Worm (Caenorhabditis elegans) whole organism, mixed stage, embryonic: ENCODE results near the gene fbxb-88.
A peak's percentile ranks its signal among the peaks of the same experiment; 100 is the strongest.

ENCODE experiments used
- M03D4.4 ChIP-seq: sonication (generic microtip); optimal IDR thresholded peaks from 2 replicates; lab custom pipeline; 2017; ENCODE audit warnings: mild to moderate bottlenecking, missing genetic modification characterization, missing compliant biosample characterization
- bed-3 ChIP-seq: fragments of 200-800 bp; sonication (Bioruptor generic); optimal IDR thresholded peaks from 3 replicates; lab custom pipeline; 2018; ENCODE audit warnings: mild to moderate bottlenecking, missing genetic modification characterization, moderate library complexity, missing compliant biosample characterization
- blmp-1 ChIP-seq: fragments of 150-350 bp; optimal IDR thresholded peaks from 2 replicates; lab custom pipeline; 2014; ENCODE audit warnings: missing biosample characterization, missing genetic modification characterization
- ceh-39 ChIP-seq: fragments of 150-350 bp; optimal IDR thresholded peaks from 2 replicates; lab custom pipeline; 2014; ENCODE audit warnings: missing biosample characterization, missing genetic modification characterization
- ceh-43 ChIP-seq: fragments of 200-800 bp; sonication (Bioruptor generic); optimal IDR thresholded peaks from 2 replicates; lab custom pipeline; 2018; ENCODE audit warnings: mild to moderate bottlenecking, missing genetic modification characterization, moderate library complexity, missing compliant biosample characterization
- ces-1 ChIP-seq: fragments of 150-350 bp; optimal IDR thresholded peaks from 2 replicates; lab custom pipeline; 2014; ENCODE audit warnings: missing biosample characterization, missing genetic modification reagents, missing genetic modification characterization
- cnd-1 ChIP-seq: fragments of 200-800 bp; sonication (Bioruptor generic); optimal IDR thresholded peaks from 2 replicates; lab custom pipeline; 2018; ENCODE audit warnings: mild to moderate bottlenecking, missing genetic modification characterization, missing compliant biosample characterization
- drap-1 ChIP-seq: fragments of 200-800 bp; sonication (Bioruptor generic); optimal IDR thresholded peaks from 3 replicates; lab custom pipeline; 2018; ENCODE audit warnings: mild to moderate bottlenecking, missing genetic modification characterization, missing compliant biosample characterization
- elt-1 ChIP-seq: sonication (generic microtip); optimal IDR thresholded peaks from 2 replicates; lab custom pipeline; 2017; ENCODE audit warnings: missing genetic modification characterization, mild to moderate bottlenecking, missing compliant biosample characterization, antibody characterized with exemption, moderate library complexity, borderline replicate concordance; ENCODE audit not compliant: insufficient read depth
- elt-3 ChIP-seq: fragments of 150-350 bp; optimal IDR thresholded peaks from 2 replicates; lab custom pipeline; 2014; ENCODE audit warnings: missing biosample characterization, missing genetic modification characterization
- flh-1 ChIP-seq: fragments of 200-800 bp; sonication (Bioruptor generic); optimal IDR thresholded peaks from 2 replicates; lab custom pipeline; 2018; ENCODE audit warnings: mild to moderate bottlenecking, missing genetic modification characterization, moderate library complexity, missing compliant biosample characterization
- ham-2 ChIP-seq: fragments of 200-800 bp; sonication (Bioruptor generic); optimal IDR thresholded peaks from 2 replicates; lab custom pipeline; 2018; ENCODE audit warnings: mild to moderate bottlenecking, missing genetic modification characterization, missing compliant biosample characterization
- hlh-1 ChIP-seq: fragments of 150-350 bp; optimal IDR thresholded peaks from 2 replicates; lab custom pipeline; 2014; ENCODE audit warnings: missing biosample characterization, missing genetic modification reagents, missing genetic modification characterization
- lin-13 ChIP-seq: fragments of 150-350 bp; optimal IDR thresholded peaks from 2 replicates; lab custom pipeline; 2014; ENCODE audit warnings: missing biosample characterization, missing genetic modification characterization
- lin-32 ChIP-seq: fragments of 200-800 bp; sonication (Bioruptor generic); optimal IDR thresholded peaks from 2 replicates; lab custom pipeline; 2018; ENCODE audit warnings: mild to moderate bottlenecking, missing genetic modification characterization, missing compliant biosample characterization
- mab-5 ChIP-seq: fragments of 150-350 bp; optimal IDR thresholded peaks from 2 replicates; lab custom pipeline; 2014; ENCODE audit warnings: missing biosample characterization, missing genetic modification characterization
- mep-1 ChIP-seq: fragments of 150-350 bp; optimal IDR thresholded peaks from 2 replicates; lab custom pipeline; 2017; ENCODE audit warnings: missing biosample characterization, missing genetic modification reagents, missing genetic modification characterization, inconsistent platforms
- mls-2 ChIP-seq: sonication (generic microtip); optimal IDR thresholded peaks from 2 replicates; lab custom pipeline; 2016; ENCODE audit warnings: mild to moderate bottlenecking, missing genetic modification characterization, moderate library complexity, missing compliant biosample characterization
- nhr-12 ChIP-seq: fragments of 150-350 bp; optimal IDR thresholded peaks from 2 replicates; lab custom pipeline; 2014; ENCODE audit warnings: missing biosample characterization, missing genetic modification characterization
- nhr-2 ChIP-seq: fragments of 150-350 bp; optimal IDR thresholded peaks from 2 replicates; lab custom pipeline; 2014; ENCODE audit warnings: missing biosample characterization, missing genetic modification characterization
- nhr-237 ChIP-seq: fragments of 150-350 bp; optimal IDR thresholded peaks from 2 replicates; lab custom pipeline; 2014; ENCODE audit warnings: missing biosample characterization, missing genetic modification characterization
- nhr-28 ChIP-seq: fragments of 150-350 bp; optimal IDR thresholded peaks from 2 replicates; lab custom pipeline; 2014; ENCODE audit warnings: missing biosample characterization, missing genetic modification characterization
- nhr-76 ChIP-seq: sonication (generic microtip); optimal IDR thresholded peaks from 2 replicates; lab custom pipeline; 2017; ENCODE audit warnings: missing biosample characterization, missing genetic modification characterization
- sem-2 ChIP-seq: fragments of 200-800 bp; sonication (Bioruptor generic); optimal IDR thresholded peaks from 2 replicates; lab custom pipeline; 2018; ENCODE audit warnings: mild to moderate bottlenecking, missing genetic modification characterization, missing compliant biosample characterization
- snpc-4 ChIP-seq: fragments of 150-350 bp; optimal IDR thresholded peaks from 2 replicates; lab custom pipeline; 2014; ENCODE audit warnings: missing biosample characterization, missing genetic modification characterization
- sptf-1 ChIP-seq: sonication (generic microtip); optimal IDR thresholded peaks from 2 replicates; lab custom pipeline; 2017; ENCODE audit warnings: mild to moderate bottlenecking, missing genetic modification characterization, moderate library complexity, missing compliant biosample characterization
- unc-120 ChIP-seq: sonication (generic microtip); optimal IDR thresholded peaks from 2 replicates; lab custom pipeline; 2017; ENCODE audit warnings: missing genetic modification characterization, missing compliant biosample characterization; ENCODE audit not compliant: poor library complexity, severe bottlenecking
- unc-39 ChIP-seq: fragments of 150-350 bp; optimal IDR thresholded peaks from 2 replicates; lab custom pipeline; 2014; ENCODE audit warnings: missing biosample characterization, missing genetic modification characterization
- unc-62 ChIP-seq: fragments of 150-350 bp; optimal IDR thresholded peaks from 2 replicates; lab custom pipeline; 2014; ENCODE audit warnings: missing biosample characterization, missing genetic modification reagents, missing genetic modification characterization
- zip-8 ChIP-seq: fragments of 150-350 bp; optimal IDR thresholded peaks from 2 replicates; lab custom pipeline; 2014; ENCODE audit warnings: missing biosample characterization, missing genetic modification characterization
- ztf-11 ChIP-seq: fragments of 150-350 bp; optimal IDR thresholded peaks from 2 replicates; lab custom pipeline; 2014; ENCODE audit warnings: missing biosample characterization, missing genetic modification characterization

fbxb-88 gene

DNA sequence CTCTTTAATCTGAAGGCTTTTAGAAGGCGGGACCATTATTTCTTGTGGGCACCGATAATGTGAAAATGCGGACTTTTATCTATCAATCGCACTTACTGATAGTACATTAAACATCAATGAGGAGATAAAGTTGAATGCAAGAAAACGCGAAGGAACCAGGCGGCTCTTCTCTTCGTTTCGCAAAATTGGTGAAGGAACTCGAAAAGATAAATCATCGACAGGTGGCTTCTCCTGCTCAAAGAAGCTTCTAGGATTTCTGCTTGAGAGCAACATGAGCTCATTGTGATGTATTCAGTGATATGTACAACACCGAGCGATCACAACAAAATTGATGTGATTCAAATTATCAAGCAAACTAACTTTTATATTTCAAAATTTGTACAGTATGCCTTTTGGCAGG lies 21.9 kb downstream of the fbxb-88 start:
- TF ChIP-seq unc-120 (tag; lab: Kevin White, UChicago) (peak; percentile 78), hlh-1 (tag; lab: Kevin White, UChicago) (peak; percentile 66), elt-1 (no peak), ceh-43 (no peak), flh-1 (GFP tag; lab: Kevin White, UChicago) (no peak), unc-62 (peak; percentile 81), nhr-28 (tag; lab: Kevin White, UChicago) (no peak), lin-32 (GFP tag; lab: Kevin White, UChicago) (no peak), nhr-2 (no peak), sem-2 (GFP tag; lab: Kevin White, UChicago) (no peak), drap-1 (GFP tag; lab: Kevin White, UChicago) (no peak)

DNA sequence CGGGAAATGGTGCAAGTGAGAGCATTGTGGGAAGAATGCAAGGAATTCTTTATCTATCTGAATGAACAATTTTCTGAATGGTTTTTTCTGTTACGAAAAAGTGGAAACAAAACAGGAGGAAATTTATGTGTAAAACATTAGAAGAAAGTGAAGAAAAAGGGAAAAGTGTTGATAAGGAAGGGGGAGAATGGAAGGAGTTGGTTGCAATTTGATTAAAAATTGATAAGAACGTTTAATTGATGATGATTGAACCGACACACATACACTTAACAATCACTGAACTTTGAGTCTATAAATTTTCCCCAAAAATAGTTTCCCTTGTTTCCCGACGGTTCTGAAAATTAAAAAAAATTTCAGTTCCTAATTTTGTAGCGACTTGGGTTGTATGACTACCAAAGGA lies 24.8 kb downstream of the fbxb-88 start:
- TF ChIP-seq unc-120 (tag; lab: Kevin White, UChicago) (no peak), nhr-12 (tag; lab: Kevin White, UChicago) (no peak), ces-1 (GFP tag; lab: Kevin White, UChicago) (no peak), ztf-11 (tag; lab: Kevin White, UChicago) (no peak), sptf-1 (tag; lab: Kevin White, UChicago) (no peak), lin-13 (tag; lab: Kevin White, UChicago) (no peak), nhr-76 (tag; lab: Kevin White, UChicago) (no peak), mls-2 (tag; lab: Kevin White, UChicago) (no peak), lin-32 (GFP tag; lab: Kevin White, UChicago) (no peak), ham-2 (GFP tag; lab: Kevin White, UChicago) (no peak)

DNA sequence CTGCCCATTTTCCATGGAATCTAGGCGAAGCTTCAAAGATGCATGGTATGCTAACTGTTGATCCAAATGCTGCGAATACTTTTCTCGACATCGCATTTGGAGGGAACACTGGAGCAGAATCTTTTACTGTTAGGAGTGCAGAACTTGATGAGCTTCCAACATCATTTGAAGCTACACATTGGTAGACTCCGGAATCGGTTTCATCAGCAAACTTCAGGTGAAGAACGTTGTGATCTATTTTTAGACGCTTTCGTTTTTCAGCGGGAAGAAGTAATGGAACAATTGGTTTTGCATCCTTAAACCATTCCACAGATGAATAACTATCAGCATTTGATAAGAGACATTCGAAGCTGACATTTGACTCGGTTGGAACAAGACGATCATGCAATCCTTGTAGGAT lies 27.2 kb downstream of the fbxb-88 start:
- TF ChIP-seq cnd-1 (tag; lab: Kevin White, UChicago) (no peak), drap-1 (GFP tag; lab: Kevin White, UChicago) (no peak), elt-3 (no peak), ceh-43 (no peak), hlh-1 (tag; lab: Kevin White, UChicago) (no peak), flh-1 (GFP tag; lab: Kevin White, UChicago) (no peak), zip-8 (tag; lab: Kevin White, UChicago) (no peak), snpc-4 (tag; lab: Kevin White, UChicago) (no peak), unc-120 (tag; lab: Kevin White, UChicago) (no peak), mep-1 (tag; lab: Kevin White, UChicago) (no peak), blmp-1 (tag; lab: Kevin White, UChicago) (no peak), M03D4.4 (no peak), nhr-28 (tag; lab: Kevin White, UChicago) (no peak), unc-39 (tag; lab: Kevin White, UChicago) (no peak), bed-3 (GFP tag; lab: Kevin White, UChicago) (no peak), mls-2 (tag; lab: Kevin White, UChicago) (no peak), nhr-237 (tag; lab: Kevin White, UChicago) (no peak)

DNA sequence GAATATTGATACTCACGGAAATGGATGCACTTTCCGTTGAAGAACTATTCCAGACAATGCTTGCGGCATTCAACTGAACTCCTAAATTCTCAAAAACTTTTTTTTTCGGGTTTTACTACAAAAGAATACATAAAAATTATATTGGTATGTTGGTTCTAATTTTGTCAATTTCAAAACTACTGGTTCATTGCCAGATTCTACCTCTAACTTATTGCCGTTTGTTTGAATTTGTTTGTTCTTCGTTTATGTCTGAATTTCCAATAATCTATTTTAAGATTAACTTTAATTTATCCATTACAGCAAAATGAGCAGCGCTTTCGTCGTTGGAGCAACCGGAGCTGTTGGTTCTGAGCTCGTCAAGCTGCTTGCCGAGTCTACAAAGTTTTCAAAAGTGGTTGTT lies 30.6 kb downstream of the fbxb-88 start, which contains the start of gene C33F10.14:
C33F10.14 (plus strand) TSS at position 301 of the 400 bp plus-strand sequence.
- TF ChIP-seq zip-8 (tag; lab: Kevin White, UChicago) (no peak), sptf-1 (tag; lab: Kevin White, UChicago) (no peak), elt-3 (no peak), nhr-237 (tag; lab: Kevin White, UChicago) (no peak), nhr-12 (tag; lab: Kevin White, UChicago) (no peak), M03D4.4 (no peak), elt-1 (no peak), mls-2 (tag; lab: Kevin White, UChicago) (no peak), sem-2 (GFP tag; lab: Kevin White, UChicago) (no peak), mab-5 (tag; lab: Kevin White, UChicago) (no peak), bed-3 (GFP tag; lab: Kevin White, UChicago) (no peak), unc-120 (tag; lab: Kevin White, UChicago) (no peak), nhr-76 (tag; lab: Kevin White, UChicago) (no peak), ham-2 (GFP tag; lab: Kevin White, UChicago) (no peak), ceh-39 (tag; lab: Kevin White, UChicago) (no peak)
- TF ChIP-seq, all 35 proteins: peak for 0
